Fruit fly (Drosophila melanogaster): ENCODE results near the gene CG8671.

CG8671 gene

dm6 chr2L:21245093-21245736 lies 17.5 kb upstream of the CG8671 start:
- TF ChIP-seq noc (tag; optimal IDR thresholded peaks at IDR 0.05), result no peak

dm6 chr2L:21246687-21247086 lies 16.1 kb upstream of the CG8671 start:
- no peak for TF ChIP-seq noc (tag; optimal IDR thresholded peaks at IDR 0.05)

- TF ChIP-seq noc (tag; optimal IDR thresholded peaks at IDR 0.05), result no peak
These were observed 14.8 kb upstream of the CG8671 start for dm6 chr2L:21247967-21248366.

DNA sequence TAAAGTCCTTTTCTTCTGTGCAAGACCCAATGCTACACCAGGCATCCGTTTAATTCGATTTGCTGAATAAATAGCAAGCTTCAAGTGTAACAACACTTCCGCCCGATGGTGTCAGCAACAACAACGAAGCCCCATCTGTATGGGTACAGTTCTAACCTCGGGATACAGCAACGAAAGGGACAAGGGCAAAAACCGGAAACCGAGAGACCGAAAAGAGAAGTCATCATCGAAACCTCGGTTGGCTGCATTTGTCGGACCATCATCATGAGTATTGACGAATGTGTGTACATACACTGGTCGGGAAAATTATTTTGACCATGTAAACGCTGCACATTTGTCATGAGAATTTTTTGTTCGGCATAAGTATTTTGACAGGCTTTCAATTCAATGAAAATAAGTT lies 13.9 kb upstream of the CG8671 start:
- TF ChIP-seq noc (tag; optimal IDR thresholded peaks at IDR 0.05), result no peak

dm6 chr2L:21250519-21251336 lies 12.0 kb upstream of the CG8671 start:
- TF ChIP-seq noc (tag; optimal IDR thresholded peaks at IDR 0.05), result peak; percentile 28

DNA sequence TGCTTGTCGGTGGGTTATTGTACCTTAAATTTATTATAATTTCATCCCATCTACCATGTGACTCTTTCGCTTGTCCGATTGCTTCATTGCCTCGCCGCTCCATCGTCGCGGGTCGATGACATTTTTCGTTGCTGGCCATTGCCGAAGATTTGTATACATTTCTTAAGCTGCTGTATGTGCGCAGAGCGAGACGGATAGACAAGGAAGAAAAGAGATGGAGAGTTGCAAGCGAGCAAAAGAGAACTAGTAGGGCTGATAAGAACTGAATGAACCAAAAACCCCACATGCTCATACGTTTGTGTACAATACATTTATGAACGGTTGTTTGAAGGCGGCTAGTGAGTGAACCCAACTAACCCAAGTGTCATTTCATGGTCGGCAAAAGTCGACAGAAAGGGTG lies 11.0 kb upstream of the CG8671 start:
- TF ChIP-seq noc (tag; optimal IDR thresholded peaks at IDR 0.05), result no peak

- no peak for TF ChIP-seq noc (tag; optimal IDR thresholded peaks at IDR 0.05)
These were observed 3.7 kb upstream of the CG8671 start for dm6 chr2L:21259008-21259407.

dm6 chr2L:21260869-21261268 lies 1.9 kb upstream of the CG8671 start:
- TF ChIP-seq noc (tag; optimal IDR thresholded peaks at IDR 0.05), result no peak

- TF ChIP-seq noc (tag; optimal IDR thresholded peaks at IDR 0.05), result no peak
These were observed 852 bp downstream of the CG8671 start for dm6 chr2L:21263470-21264146.

dm6 chr2L:21266277-21266676 lies 3.5 kb downstream of the CG8671 start:
- no peak for TF ChIP-seq noc (tag; optimal IDR thresholded peaks at IDR 0.05)

DNA sequence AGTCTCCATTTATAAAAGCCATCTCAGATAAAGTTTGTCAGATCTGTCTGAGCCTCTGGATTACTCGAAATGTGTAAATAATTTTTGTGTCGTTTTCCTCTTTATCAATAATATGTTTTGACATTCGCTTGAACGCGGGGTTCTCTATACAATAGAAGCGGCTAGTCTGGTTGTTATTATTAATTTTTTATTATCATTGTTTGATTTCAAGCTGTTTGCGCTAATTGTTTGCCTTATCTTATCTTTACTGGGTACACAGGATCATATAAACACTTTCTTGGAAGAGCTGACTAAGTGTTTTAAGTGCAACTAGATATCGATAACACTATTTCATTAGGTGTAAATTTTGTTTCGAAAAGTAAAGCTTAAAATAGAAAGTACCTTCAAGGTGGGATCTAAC lies 5.4 kb downstream of the CG8671 start:
- peak; percentile 48 for TF ChIP-seq noc (tag; optimal IDR thresholded peaks at IDR 0.05)

DNA sequence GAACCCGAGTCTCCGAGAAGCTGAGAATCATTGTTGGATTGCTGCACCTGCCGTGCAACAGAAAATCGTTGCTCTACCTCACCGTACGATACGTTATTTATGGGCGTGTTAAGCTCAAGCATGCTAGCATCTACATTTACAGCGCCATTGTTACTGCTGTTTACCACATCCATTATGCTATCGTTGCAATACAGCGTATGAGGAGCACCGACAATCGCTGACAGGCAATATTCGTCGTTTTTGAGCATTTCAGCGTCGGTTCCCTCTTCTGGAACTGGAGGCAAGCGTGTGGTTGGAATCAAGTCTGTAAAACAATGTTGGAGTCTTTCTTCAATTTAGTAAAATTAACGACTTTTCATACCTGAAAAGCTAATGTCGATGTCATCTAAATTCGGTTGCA lies 26.3 kb downstream of the CG8671 start:
- no peak for TF ChIP-seq noc (tag; optimal IDR thresholded peaks at IDR 0.05)

DNA sequence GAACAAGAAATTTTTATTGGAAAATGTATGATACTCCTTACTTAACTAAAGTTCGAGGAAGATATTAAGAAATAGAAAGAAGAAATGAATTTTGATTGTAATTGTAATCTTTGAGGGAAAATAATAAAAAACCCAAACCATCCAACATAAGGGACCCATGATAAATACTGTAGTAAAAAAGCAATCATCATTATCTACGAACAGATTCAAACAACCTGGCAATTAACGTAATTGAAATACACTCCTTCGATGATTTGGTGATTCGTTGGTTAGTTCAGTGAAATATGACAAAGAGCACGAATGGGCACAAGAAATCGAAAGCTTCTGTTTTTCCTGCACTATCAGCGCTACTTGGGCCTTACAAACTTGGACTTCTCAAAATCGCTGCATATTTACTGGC lies 27.7 kb downstream of the CG8671 start, which contains the start of gene Gr39a:
Gene Gr39a (plus strand): TSS at position 301 of the 400 bp plus-strand sequence.
- TF ChIP-seq noc (tag; optimal IDR thresholded peaks at IDR 0.05), result no peak

DNA sequence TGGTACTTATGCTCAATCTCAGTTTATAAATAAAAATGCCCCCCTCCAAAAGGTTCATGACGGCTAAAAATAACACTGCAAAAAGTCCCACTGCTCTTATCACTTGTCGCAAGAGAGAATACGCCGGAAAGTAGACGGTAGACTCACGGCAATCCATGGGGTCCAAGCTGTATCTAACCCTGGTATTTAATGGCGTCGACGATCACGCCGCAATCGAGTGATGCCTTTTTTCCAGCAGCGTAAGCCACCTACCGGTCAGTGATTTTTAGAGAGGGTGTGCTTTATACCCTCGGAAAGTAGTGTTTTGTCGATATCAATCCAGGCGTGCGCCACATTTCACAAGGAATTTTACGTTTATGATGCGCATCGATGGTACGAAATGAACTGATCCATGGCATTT lies 36.8 kb downstream of the CG8671 start:
- TF ChIP-seq noc (tag; optimal IDR thresholded peaks at IDR 0.05), result no peak

DNA sequence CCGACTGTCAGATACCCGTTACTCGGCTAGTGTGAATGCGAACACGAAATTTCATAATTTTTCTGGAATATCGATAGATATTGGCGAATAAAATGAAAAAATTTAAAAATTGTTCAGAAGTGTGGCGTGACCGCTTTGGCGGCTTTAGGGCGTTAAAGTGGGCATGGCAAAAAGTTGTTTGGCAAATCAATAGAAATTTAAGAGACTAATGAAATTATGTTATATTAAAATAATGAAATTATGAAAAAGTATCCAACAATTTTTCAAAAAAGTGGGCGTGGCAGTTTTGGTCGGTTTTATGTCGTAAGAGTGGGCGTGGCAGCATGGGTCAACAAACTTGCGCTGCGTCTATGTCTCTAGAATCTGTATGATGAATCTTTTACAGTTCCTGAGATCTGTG lies 39.3 kb downstream of the CG8671 start:
- no peak for TF ChIP-seq noc (tag; optimal IDR thresholded peaks at IDR 0.05)

DNA sequence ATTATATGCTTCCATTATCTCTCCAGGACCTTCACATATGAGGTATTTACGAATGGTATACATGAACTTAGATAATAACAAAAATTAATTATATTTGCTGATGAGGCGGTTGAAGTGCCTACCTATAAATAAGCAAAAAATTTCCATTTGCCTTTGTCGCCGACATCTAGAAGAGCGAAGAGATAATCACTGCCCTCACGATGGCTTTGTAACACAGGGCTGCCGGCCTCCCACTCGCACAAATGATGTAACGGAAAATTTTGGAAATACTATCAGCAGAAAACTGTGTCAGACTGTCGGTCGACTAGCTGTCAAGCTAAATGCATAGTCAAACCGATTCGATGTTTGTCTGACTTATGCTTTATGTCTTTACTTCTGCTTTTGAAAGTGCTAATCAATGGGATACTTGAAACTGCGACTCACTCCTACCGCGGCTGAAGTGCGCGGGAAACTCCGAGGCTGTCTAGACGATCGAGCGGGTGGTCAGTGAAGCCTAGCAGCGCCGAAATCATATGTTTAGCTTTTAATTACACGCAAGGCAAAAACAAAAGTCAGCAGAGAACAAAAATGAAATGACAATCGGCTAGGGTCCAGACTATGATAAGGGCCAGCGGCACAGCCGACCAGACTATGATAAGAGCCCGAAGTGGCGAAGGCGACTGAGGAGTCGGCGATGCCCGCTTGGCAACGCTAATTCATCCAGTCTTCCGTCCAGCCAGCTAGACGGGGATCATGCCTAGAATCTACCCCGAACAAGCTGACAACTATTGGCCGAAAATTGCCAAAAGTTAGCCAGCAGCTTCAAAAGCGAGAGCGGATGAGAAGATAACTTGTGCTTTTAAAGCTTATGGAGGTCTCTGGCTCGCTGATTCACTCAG lies 41.1 kb downstream of the CG8671 start:
- peak; percentile 37 for TF ChIP-seq noc (tag; optimal IDR thresholded peaks at IDR 0.05)
